Fruit fly (Drosophila melanogaster) whole organism, prepupa: Measurements from ENCODE around the gene CG34367.

Experiments used
- Blimp-1 ChIP-seq: fragments of 200-800 bp; sonication (Bioruptor generic); optimal IDR thresholded peaks from 3 replicates; lab custom pipeline; 2017; ENCODE audit warnings: missing biosample characterization, missing genetic modification characterization, mild to moderate bottlenecking, moderate library complexity, missing genetic modification reagents
- CG10631 ChIP-seq: fragments of 200-800 bp; sonication (Bioruptor generic); optimal IDR thresholded peaks from 2 replicates; lab custom pipeline; 2016; ENCODE audit warnings: missing biosample characterization, missing genetic modification characterization
- CG10669 ChIP-seq: fragments of 200-800 bp; sonication (Bioruptor generic); optimal IDR thresholded peaks from 3 replicates; lab custom pipeline; 2018; ENCODE audit warnings: missing biosample characterization, mild to moderate bottlenecking, missing genetic modification characterization, moderate library complexity
- CG11294 ChIP-seq: fragments of 200-800 bp; sonication (Bioruptor generic); IDR thresholded peaks from 2 replicates; pipeline ENCODE4 v1.3.6; 2022; ENCODE audit warnings: missing biosample characterization, missing genetic modification characterization
- CG11762 ChIP-seq: fragments of 200-800 bp; sonication (Bioruptor generic); optimal IDR thresholded peaks from 3 replicates; lab custom pipeline; 2016; ENCODE audit warnings: missing biosample characterization, missing genetic modification characterization; ENCODE audit not compliant: insufficient read depth
- CG15336 ChIP-seq: fragments of 200-800 bp; sonication (Bioruptor generic); IDR thresholded peaks from 2 replicates; pipeline ENCODE4 v1.3.6; 2022; ENCODE audit warnings: missing biosample characterization, missing genetic modification characterization
- CG3032 ChIP-seq: fragments of 200-800 bp; optimal IDR thresholded peaks from 2 replicates; lab custom pipeline; 2019; ENCODE audit warnings: missing biosample characterization, mild to moderate bottlenecking, missing genetic modification characterization, moderate library complexity
- CG31627 ChIP-seq: fragments of 200-800 bp; sonication (Bioruptor generic); optimal IDR thresholded peaks from 3 replicates; lab custom pipeline; 2016; ENCODE audit warnings: missing biosample characterization, missing genetic modification characterization
- CG3919 ChIP-seq: fragments of 200-800 bp; sonication (Bioruptor generic); optimal IDR thresholded peaks from 3 replicates; lab custom pipeline; 2016; ENCODE audit warnings: missing biosample characterization, missing genetic modification characterization
- CG4318 ChIP-seq: fragments of 200-800 bp; sonication (Bioruptor generic); optimal IDR thresholded peaks from 3 replicates; lab custom pipeline; 2017; ENCODE audit warnings: missing biosample characterization, mild to moderate bottlenecking, missing genetic modification characterization
- CG6792 ChIP-seq: fragments of 200-800 bp; sonication (Bioruptor generic); optimal IDR thresholded peaks from 3 replicates; lab custom pipeline; 2016; ENCODE audit warnings: missing biosample characterization, missing genetic modification characterization
- Eip78C ChIP-seq: fragments of 200-800 bp; sonication (Bioruptor generic); peaks from one replicate; lab custom pipeline; 2016; ENCODE audit warnings: missing biosample characterization, missing genetic modification characterization
- Ets96B ChIP-seq: fragments of 200-800 bp; optimal IDR thresholded peaks from 2 replicates; lab custom pipeline; 2019; ENCODE audit warnings: missing biosample characterization, mild to moderate bottlenecking, missing genetic modification characterization, moderate library complexity
- Gug ChIP-seq: fragments of 200-800 bp; sonication (Bioruptor generic); IDR thresholded peaks from 2 replicates; pipeline ENCODE4 v1.3.6; 2022; ENCODE audit warnings: missing biosample characterization, missing genetic modification characterization
- Lpt ChIP-seq: fragments of 200-800 bp; sonication (Bioruptor generic); optimal IDR thresholded peaks from 3 replicates; lab custom pipeline; 2016; ENCODE audit warnings: missing biosample characterization, missing genetic modification characterization
- Met ChIP-seq: fragments of 200-800 bp; sonication (Bioruptor generic); optimal IDR thresholded peaks from 3 replicates; lab custom pipeline; 2016; ENCODE audit warnings: missing biosample characterization, missing genetic modification characterization
- Smox ChIP-seq: fragments of 200-800 bp; sonication (Bioruptor generic); optimal IDR thresholded peaks from 3 replicates; lab custom pipeline; 2016; ENCODE audit warnings: missing biosample characterization, missing genetic modification characterization
- Sox102F ChIP-seq: fragments of 200-800 bp; sonication (Bioruptor generic); optimal IDR thresholded peaks from 2 replicates; lab custom pipeline; 2016; ENCODE audit warnings: missing biosample characterization, mild to moderate bottlenecking, missing genetic modification characterization
- Sox14 ChIP-seq: fragments of 200-800 bp; sonication (Bioruptor generic); optimal IDR thresholded peaks from 3 replicates; lab custom pipeline; 2016; ENCODE audit warnings: missing biosample characterization, missing genetic modification characterization
- Sox15 ChIP-seq: fragments of 200-800 bp; sonication (Bioruptor generic); optimal IDR thresholded peaks from 3 replicates; lab custom pipeline; 2016; ENCODE audit warnings: missing biosample characterization, missing genetic modification characterization
- achi ChIP-seq: fragments of 200-800 bp; sonication (Bioruptor generic); optimal IDR thresholded peaks from 3 replicates; lab custom pipeline; 2016; ENCODE audit warnings: missing biosample characterization, missing genetic modification characterization
- dac ChIP-seq: fragments of 200-800 bp; sonication (Bioruptor generic); optimal IDR thresholded peaks from 2 replicates; lab custom pipeline; 2017; ENCODE audit warnings: missing biosample characterization, mild to moderate bottlenecking, missing genetic modification characterization
- dsx ChIP-seq: fragments of 200-800 bp; optimal IDR thresholded peaks from 3 replicates; lab custom pipeline; 2019; ENCODE audit warnings: missing biosample characterization, mild to moderate bottlenecking, missing genetic modification characterization, moderate library complexity; ENCODE audit not compliant: poor library complexity, severe bottlenecking
- esn ChIP-seq: fragments of 200-800 bp; sonication (Bioruptor generic); optimal IDR thresholded peaks from 2 replicates; lab custom pipeline; 2016; ENCODE audit warnings: missing biosample characterization, mild to moderate bottlenecking, missing genetic modification characterization, moderate library complexity
- fd59A ChIP-seq: fragments of 200-800 bp; sonication (Bioruptor generic); optimal IDR thresholded peaks from 2 replicates; lab custom pipeline; 2017; ENCODE audit warnings: missing biosample characterization, mild to moderate bottlenecking, missing genetic modification characterization, missing genetic modification reagents
- net ChIP-seq: fragments of 200-800 bp; sonication (Bioruptor generic); optimal IDR thresholded peaks from 3 replicates; lab custom pipeline; 2016; ENCODE audit warnings: missing biosample characterization, missing genetic modification characterization
- spab ChIP-seq: fragments of 200-800 bp; sonication (Bioruptor generic); optimal IDR thresholded peaks from 2 replicates; lab custom pipeline; 2017; ENCODE audit warnings: missing biosample characterization, mild to moderate bottlenecking, missing genetic modification characterization, missing genetic modification reagents
- ss ChIP-seq, 2 experiments: fragments of 200-800 bp; sonication (Bioruptor generic); optimal IDR thresholded peaks; 2 replicates in 1 of 2; 3 replicates in 1 of 2; lab custom pipeline; 2017 to 2018; ENCODE audit warnings: mild to moderate bottlenecking in 2 of 2, missing biosample characterization in 2 of 2, missing genetic modification characterization in 2 of 2, moderate library complexity in 1 of 2
- svp ChIP-seq: fragments of 200-800 bp; sonication (Bioruptor generic); peaks from one replicate; lab custom pipeline; 2016; ENCODE audit warnings: missing biosample characterization, missing genetic modification characterization
- vri ChIP-seq: fragments of 200-800 bp; sonication (Bioruptor generic); optimal IDR thresholded peaks from 3 replicates; lab custom pipeline; 2016; ENCODE audit warnings: missing biosample characterization, mild to moderate bottlenecking, missing genetic modification characterization

CG34367 gene

dm6 chr2L:10334854-10335277 is 18.8 kb downstream of the CG34367 start (continued):
- peak; percentile 9 for TF ChIP-seq Ets96B
- TF ChIP-seq CG3919 (GFP tag; lab: Kevin White, UChicago) = no peak
- TF ChIP-seq CG6792 (GFP tag; lab: Kevin White, UChicago) = no peak
- no peak for TF ChIP-seq CG11762 (GFP tag; lab: Kevin White, UChicago)
- no peak for TF ChIP-seq fd59A
- TF ChIP-seq net (GFP tag; lab: Kevin White, UChicago) = no peak
- no peak for TF ChIP-seq CG31627 (GFP tag; lab: Kevin White, UChicago)
- TF ChIP-seq esn (GFP tag; lab: Kevin White, UChicago) = peak; percentile 67
- TF ChIP-seq spab = no peak
- TF ChIP-seq CG10631 = no peak
- peak; percentile 32 for TF ChIP-seq achi (GFP tag; lab: Kevin White, UChicago)
- TF ChIP-seq vri (GFP tag; lab: Kevin White, UChicago) = peak; percentile 98
- TF ChIP-seq dac = no peak
- peak; percentile 66 for TF ChIP-seq Sox14 (GFP tag; lab: Kevin White, UChicago)
- peak in 1 of 2 experiments; percentile 81 for TF ChIP-seq ss (GFP tag; optimal IDR thresholded peaks at IDR 0.05; lab: Kevin White, UChicago)
- TF ChIP-seq Lpt (GFP tag; lab: Kevin White, UChicago) = peak; percentile 2
- no peak for TF ChIP-seq Gug (GFP tag; lab: Robert Waterston, UW)

- TF ChIP-seq Sox102F (GFP tag; lab: Kevin White, UChicago) = no peak
- TF ChIP-seq Sox15 (GFP tag; lab: Kevin White, UChicago) = no peak
- TF ChIP-seq CG4318 (GFP tag; lab: Kevin White, UChicago) = no peak
- no peak for TF ChIP-seq CG11294 (GFP tag; lab: Robert Waterston, UW)
- no peak for TF ChIP-seq CG15336
- no peak for TF ChIP-seq ss (GFP tag; optimal IDR thresholded peaks at IDR 0.05; lab: Kevin White, UChicago)
- peak; percentile 60 for TF ChIP-seq svp (GFP tag; lab: Kevin White, UChicago)
- no peak for TF ChIP-seq Met
Measured at dm6 chr2L:10334213-10334612, 19.5 kb downstream of the CG34367 start.

- peak; percentile 28 for TF ChIP-seq dsx (GFP tag; lab: Kevin White, UChicago)
- TF ChIP-seq CG3032 (tag; lab: Kevin White, UChicago) = peak; percentile 1
- TF ChIP-seq Sox102F (GFP tag; lab: Kevin White, UChicago) = no peak
- peak; percentile 16 for TF ChIP-seq vri (GFP tag; lab: Kevin White, UChicago)
- TF ChIP-seq Blimp-1 (GFP tag; lab: Kevin White, UChicago) = no peak
- peak; percentile 41 for TF ChIP-seq Eip78C (GFP tag; lab: Kevin White, UChicago)
- TF ChIP-seq esn (GFP tag; lab: Kevin White, UChicago) = peak; percentile 21
- no peak for TF ChIP-seq CG10669
- TF ChIP-seq Smox = no peak
- peak; percentile 20 for TF ChIP-seq Sox14 (GFP tag; lab: Kevin White, UChicago)
- TF ChIP-seq, all 60 proteins: peak for 6
Measured at dm6 chr2L:10333091-10333991, 20.4 kb downstream of the CG34367 start, which contains the start of gene GATAd. GATAd (plus strand) TSS chr2L:10333734.

DNA sequence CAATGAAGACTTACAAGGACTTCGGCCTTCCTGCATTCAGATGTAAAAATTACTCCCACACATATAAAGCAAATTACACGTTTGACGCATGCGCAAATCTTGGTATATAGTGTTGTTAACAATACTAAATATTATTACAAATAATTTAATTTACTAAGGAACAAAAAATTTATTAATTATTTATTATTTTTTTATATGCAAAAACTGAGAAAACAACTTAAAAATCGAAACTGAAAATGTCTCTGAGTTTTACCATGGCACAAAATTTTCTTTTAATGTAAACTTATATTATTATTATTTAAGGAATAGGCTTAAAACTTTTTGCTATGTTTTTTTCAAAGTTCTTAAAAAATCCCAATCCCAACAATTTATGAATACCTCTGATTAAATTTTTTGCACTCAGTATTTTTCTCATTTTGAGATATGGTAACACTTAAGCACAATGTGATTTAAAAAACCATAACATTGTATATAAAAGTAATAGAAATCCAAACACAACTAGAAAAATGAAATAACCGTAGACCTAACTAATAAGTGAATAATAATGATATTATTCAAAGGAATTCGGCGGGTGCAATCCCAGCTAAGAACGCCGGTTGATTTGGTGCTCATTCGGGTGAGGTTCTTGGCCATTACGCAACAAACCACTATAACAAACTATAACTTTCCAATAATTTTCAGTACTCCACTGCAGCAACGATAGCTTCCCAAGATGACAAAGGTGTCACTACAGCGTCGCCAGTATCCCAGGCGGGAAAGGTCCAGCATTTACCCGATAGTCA is 22.4 kb downstream of the CG34367 start, which contains the start of the genes Schip1 and Cox10:
Gene Schip1 (minus strand): TSS at position 51 of the 782 bp plus-strand sequence.
Gene Cox10 (plus strand): TSS at position 406 of the 782 bp plus-strand sequence.
- TF ChIP-seq CG4318 (GFP tag; lab: Kevin White, UChicago) = no peak
- peak; percentile 86 for TF ChIP-seq dsx (GFP tag; lab: Kevin White, UChicago)
- TF ChIP-seq esn (GFP tag; lab: Kevin White, UChicago) = no peak
- peak; percentile 39 for TF ChIP-seq vri (GFP tag; lab: Kevin White, UChicago)
- TF ChIP-seq CG3032 (tag; lab: Kevin White, UChicago) = peak; percentile 12
- TF ChIP-seq, all 60 proteins: peak for 3
